Fruit fly (Drosophila melanogaster): Measurements from ENCODE around the gene CG13771.

CG13771 gene

dm6 chr2L:6647103-6647711 is 16.2 kb downstream of the CG13771 start (continued):
- TF ChIP-seq Blimp-1 (GFP tag; optimal IDR thresholded peaks at IDR 0.05) (peak; percentile 98), CG2199 (GFP tag; IDR thresholded peaks at IDR 0.05) (peak; percentile 98), Fer1 (GFP tag; optimal IDR thresholded peaks at IDR 0.05) (peak; percentile 98), Dp (GFP tag; optimal IDR thresholded peaks at IDR 0.05) (peak; percentile 35), CG1647 (GFP tag; optimal IDR thresholded peaks at IDR 0.05) (peak; percentile 97), CG10462 (GFP tag; optimal IDR thresholded peaks at IDR 0.05) (peak; percentile 98), CG6854 (GFP tag; optimal IDR thresholded peaks at IDR 0.05) (peak; percentile 96), CG12219 (GFP tag; optimal IDR thresholded peaks at IDR 0.05) (peak; percentile 99), CoRest (tag; optimal IDR thresholded peaks at IDR 0.05) (peak; percentile 98), CG14667 (GFP tag; IDR thresholded peaks at IDR 0.05) (peak; percentile 94), HLHmδ (GFP tag; optimal IDR thresholded peaks at IDR 0.05) (no peak), crol (GFP tag; IDR thresholded peaks at IDR 0.05) (peak; percentile 68), wek (GFP tag; optimal IDR thresholded peaks at IDR 0.05) (peak; percentile 96), da (GFP tag; optimal IDR thresholded peaks at IDR 0.05) (peak; percentile 97), GATAe (GFP tag; conservative IDR thresholded peaks at IDR 0.05) (peak; percentile 87), ap (GFP tag; IDR thresholded peaks at IDR 0.05) (peak; percentile 97), ssp (GFP tag; IDR thresholded peaks at IDR 0.05) (peak; percentile 87), tll (GFP tag; optimal IDR thresholded peaks at IDR 0.05) (peak in 1 of 2 experiments; percentile 90), prd (optimal IDR thresholded peaks at IDR 0.05) (no peak), prd (GFP tag; IDR thresholded peaks at IDR 0.05) (peak; percentile 99), CG11398 (GFP tag; optimal IDR thresholded peaks at IDR 0.05) (peak; percentile 99), crc (GFP tag; optimal IDR thresholded peaks at IDR 0.05) (peak; percentile 98), psq (GFP tag; optimal IDR thresholded peaks at IDR 0.05) (peak; percentile 97), CG8089 (GFP tag; optimal IDR thresholded peaks at IDR 0.05) (peak; percentile 98), dan (GFP tag; IDR thresholded peaks at IDR 0.05) (peak; percentile 88), Hmx (GFP tag; optimal IDR thresholded peaks at IDR 0.05) (no peak), Ets97D (GFP tag; optimal IDR thresholded peaks at IDR 0.05) (peak; percentile 94), vvl (GFP tag; IDR thresholded peaks at IDR 0.05) (peak; percentile 99), CG2678 (tag; optimal IDR thresholded peaks at IDR 0.05) (peak; percentile 99), Bteb2 (GFP tag; optimal IDR thresholded peaks at IDR 0.05) (peak; percentile 98), odd (GFP tag; optimal IDR thresholded peaks at IDR 0.05) (peak; percentile 99), ash1 (GFP tag; optimal IDR thresholded peaks at IDR 0.05) (peak; percentile 79), CG10321 (GFP tag; IDR thresholded peaks at IDR 0.05) (peak; percentile 82), Doc3 (GFP tag; IDR thresholded peaks at IDR 0.05; ENCODE audit: partially characterized antibody) (no peak), CG1832 (GFP tag; optimal IDR thresholded peaks at IDR 0.05) (no peak), CG7963 (GFP tag; IDR thresholded peaks at IDR 0.05; ENCODE audit: partially characterized antibody) (peak; percentile 24; the same call in 1 of the 3 replicates), CG16815 (GFP tag; optimal IDR thresholded peaks at IDR 0.05) (peak; percentile 95), klu (GFP tag; IDR thresholded peaks at IDR 0.05) (peak; percentile 91), cwo (GFP tag; optimal IDR thresholded peaks at IDR 0.05) (peak; percentile 96), CG2712 (tag; optimal IDR thresholded peaks at IDR 0.05) (peak; percentile 99), CG12942 (GFP tag; optimal IDR thresholded peaks at IDR 0.05) (peak; percentile 98), CG1792 (GFP tag; optimal IDR thresholded peaks at IDR 0.05) (peak; percentile 95), run (tag; optimal IDR thresholded peaks at IDR 0.05) (peak; percentile 98), CG30431 (GFP tag; optimal IDR thresholded peaks at IDR 0.05) (peak; percentile 98), CrebB (tag; optimal IDR thresholded peaks at IDR 0.05) (peak; percentile 97), amos (GFP tag; IDR thresholded peaks at IDR 0.05; ENCODE audit: partially characterized antibody) (no peak; the same call in 1 of the 2 replicates), CG8478 (optimal IDR thresholded peaks at IDR 0.05) (no peak), zen (tag; optimal IDR thresholded peaks at IDR 0.05) (peak; percentile 97), E2f1 (GFP tag; IDR thresholded peaks at IDR 0.05) (peak; percentile 97), CG18599 (GFP tag; optimal IDR thresholded peaks at IDR 0.05) (peak; percentile 98)
